Worm (Caenorhabditis elegans) whole organism, young adult: ENCODE results near the gene xbx-1.

ENCODE experiments used
- B0019.2 ChIP-seq: fragments of 200-800 bp; sonication (Bioruptor generic); conservative IDR thresholded peaks from 2 replicates; pipeline ENCODE4 v1.3.6; 2022; ENCODE audit warnings: missing genetic modification reagents, missing genetic modification characterization, missing compliant biosample characterization
- B0336.3 ChIP-seq: fragments of 200-800 bp; sonication (Bioruptor generic); IDR thresholded peaks from 2 replicates; pipeline ENCODE4 v1.3.6; 2022; ENCODE audit warnings: missing genetic modification characterization, missing compliant biosample characterization
- F23B12.7 ChIP-seq: sonication (generic microtip); optimal IDR thresholded peaks from 2 replicates; lab custom pipeline; 2017; ENCODE audit warnings: missing genetic modification characterization, mild to moderate bottlenecking, missing compliant biosample characterization, antibody characterized with exemption, moderate library complexity; ENCODE audit not compliant: insufficient read depth
- F39B2.1 ChIP-seq: fragments of 200-800 bp; sonication (Bioruptor generic); IDR thresholded peaks from 2 replicates; pipeline ENCODE4 v1.3.6; 2022; ENCODE audit warnings: missing genetic modification reagents, missing genetic modification characterization, missing compliant biosample characterization
- F52B5.7 ChIP-seq: sonication (generic microtip); optimal IDR thresholded peaks from 2 replicates; lab custom pipeline; 2016; ENCODE audit warnings: mild to moderate bottlenecking, missing genetic modification characterization, missing compliant biosample characterization
- F55B11.4 ChIP-seq: sonication (generic microtip); optimal IDR thresholded peaks from 2 replicates; lab custom pipeline; 2016; ENCODE audit warnings: missing compliant biosample characterization, missing genetic modification characterization, borderline replicate concordance; ENCODE audit not compliant: insufficient read depth
- F57C9.4 ChIP-seq: sonication (generic microtip); optimal IDR thresholded peaks from 2 replicates; lab custom pipeline; 2017; ENCODE audit warnings: mild to moderate bottlenecking, missing genetic modification characterization, missing compliant biosample characterization
- K11D2.4 ChIP-seq: fragments of 200-800 bp; sonication (Bioruptor generic); IDR thresholded peaks from 2 replicates; pipeline ENCODE4 v1.3.6; 2022; ENCODE audit warnings: missing genetic modification reagents, missing genetic modification characterization, missing compliant biosample characterization
- T07F8.4 ChIP-seq: sonication (generic microtip); optimal IDR thresholded peaks from 2 replicates; lab custom pipeline; 2016; ENCODE audit warnings: mild to moderate bottlenecking, missing genetic modification characterization, moderate library complexity, missing compliant biosample characterization
- Y56A3A.18 ChIP-seq: fragments of 200-800 bp; sonication (Bioruptor generic); IDR thresholded peaks from 2 replicates; pipeline ENCODE4 v1.3.6; 2022; ENCODE audit warnings: missing genetic modification reagents, missing genetic modification characterization, missing compliant biosample characterization
- aptf-2 ChIP-seq: fragments of 200-800 bp; sonication (Bioruptor generic); conservative IDR thresholded peaks from 2 replicates; pipeline ENCODE4 v1.3.6; 2022; ENCODE audit warnings: missing genetic modification reagents, missing genetic modification characterization, missing compliant biosample characterization
- athp-1 ChIP-seq: sonication (generic microtip); optimal IDR thresholded peaks from 2 replicates; lab custom pipeline; 2017; ENCODE audit warnings: mild to moderate bottlenecking, missing genetic modification characterization, missing compliant biosample characterization
- attf-6 ChIP-seq: fragments of 200-800 bp; sonication (Bioruptor generic); IDR thresholded peaks from 2 replicates; pipeline ENCODE4 v1.3.6; 2022; ENCODE audit warnings: missing genetic modification reagents, missing genetic modification characterization, missing compliant biosample characterization
- bed-2 ChIP-seq: fragments of 200-800 bp; sonication (Bioruptor generic); IDR thresholded peaks from 2 replicates; pipeline ENCODE4 v1.3.6; 2022; ENCODE audit warnings: missing genetic modification reagents, missing genetic modification characterization, missing compliant biosample characterization
- die-1 ChIP-seq: sonication (generic microtip); optimal IDR thresholded peaks from 2 replicates; lab custom pipeline; 2016; ENCODE audit warnings: missing genotype, mild to moderate bottlenecking, missing genetic modification characterization, missing compliant biosample characterization
- him-1 ChIP-seq: sonication (generic microtip); optimal IDR thresholded peaks from 2 replicates; lab custom pipeline; 2016; ENCODE audit warnings: missing genotype, missing genetic modification reagents, missing genetic modification characterization, missing compliant biosample characterization
- hmg-1.2 ChIP-seq: fragments of 200-800 bp; sonication (Bioruptor generic); IDR thresholded peaks from 2 replicates; pipeline ENCODE4 v1.3.6; 2022; ENCODE audit warnings: missing genetic modification reagents, missing genetic modification characterization, missing compliant biosample characterization
- hmg-20 ChIP-seq: fragments of 200-800 bp; sonication (Bioruptor generic); IDR thresholded peaks from 2 replicates; pipeline ENCODE4 v1.3.6; 2022; ENCODE audit warnings: missing genetic modification reagents, missing genetic modification characterization, missing compliant biosample characterization
- let-607 ChIP-seq, 2 experiments: fragments of 200-800 bp in 1 of 2; sonication (Bioruptor generic) in 1 of 2; sonication (generic microtip) in 1 of 2; optimal IDR thresholded peaks; 2 replicates each; lab custom pipeline; 2016 to 2018; ENCODE audit warnings: mild to moderate bottlenecking in 2 of 2, missing compliant biosample characterization in 2 of 2, missing genetic modification characterization in 2 of 2, moderate library complexity in 2 of 2, missing genotype in 1 of 2
- lin-35 ChIP-seq, 3 experiments: fragments of 150-350 bp in 2 of 3; sonication (generic microtip) in 1 of 3; optimal IDR thresholded peaks; 2 replicates each; lab custom pipeline; 2014 to 2018; ENCODE audit warnings: missing biosample characterization in 3 of 3, missing genetic modification characterization in 3 of 3, missing genetic modification reagents in 3 of 3
- madf-3 ChIP-seq: fragments of 200-800 bp; sonication (Bioruptor generic); IDR thresholded peaks from 2 replicates; pipeline ENCODE4 v1.3.6; 2022; ENCODE audit warnings: missing genetic modification reagents, missing genetic modification characterization, missing compliant biosample characterization
- mel-28 ChIP-seq: sonication (generic microtip); optimal IDR thresholded peaks from 2 replicates; lab custom pipeline; 2016; ENCODE audit warnings: borderline replicate concordance, mild to moderate bottlenecking, missing genetic modification characterization, missing compliant biosample characterization
- nhr-80 ChIP-seq: sonication (generic microtip); optimal IDR thresholded peaks from 2 replicates; lab custom pipeline; 2016; ENCODE audit warnings: missing genetic modification characterization, missing compliant biosample characterization
- nhr-90 ChIP-seq: sonication (generic microtip); optimal IDR thresholded peaks from 2 replicates; lab custom pipeline; 2016; ENCODE audit warnings: missing genotype, mild to moderate bottlenecking, missing genetic modification characterization, missing compliant biosample characterization
- pha-4 ChIP-seq: fragments of 150-350 bp; sonication (generic microtip); optimal IDR thresholded peaks from 2 replicates; lab custom pipeline; 2014; ENCODE audit warnings: missing biosample characterization, missing genetic modification reagents, missing genetic modification characterization
- repo-1 ChIP-seq: sonication (generic microtip); optimal IDR thresholded peaks from 2 replicates; lab custom pipeline; 2017; ENCODE audit warnings: mild to moderate bottlenecking, missing genetic modification characterization, missing compliant biosample characterization
- snpc-4 ChIP-seq, 5 experiments: fragments of 150-350 bp in 1 of 5; sonication (generic microtip) in 4 of 5; optimal IDR thresholded peaks; 2 replicates each; lab custom pipeline; 2014 to 2018; ENCODE audit warnings: missing genetic modification characterization in 5 of 5, missing biosample characterization in 3 of 5, antibody characterized with exemption in 2 of 5, mild to moderate bottlenecking in 2 of 5, missing compliant biosample characterization in 2 of 5, missing genotype in 2 of 5, moderate library complexity in 2 of 5, missing genetic modification reagents in 1 of 5
- somi-1 ChIP-seq: fragments of 200-800 bp; sonication (Bioruptor generic); optimal IDR thresholded peaks from 2 replicates; lab custom pipeline; 2018; ENCODE audit warnings: mild to moderate bottlenecking, missing genetic modification characterization, missing compliant biosample characterization
- tbp1 ChIP-seq: fragments of 200-800 bp; sonication (Bioruptor generic); optimal IDR thresholded peaks from 2 replicates; lab custom pipeline; 2018; ENCODE audit warnings: mild to moderate bottlenecking, missing genetic modification characterization, missing compliant biosample characterization
- tbx-9 ChIP-seq: sonication (generic microtip); optimal IDR thresholded peaks from 2 replicates; lab custom pipeline; 2016; ENCODE audit warnings: borderline replicate concordance, missing genetic modification characterization, inconsistent platforms, missing compliant biosample characterization
- unc-62 ChIP-seq: fragments of 150-350 bp; optimal IDR thresholded peaks from 2 replicates; lab custom pipeline; 2014; ENCODE audit warnings: missing biosample characterization, missing genetic modification reagents, missing genetic modification characterization
- xnd-1 ChIP-seq: sonication (generic microtip); optimal IDR thresholded peaks from 2 replicates; lab custom pipeline; 2016; ENCODE audit warnings: missing genotype, missing genetic modification reagents, missing genetic modification characterization, missing compliant biosample characterization
- ztf-26 ChIP-seq: sonication (generic microtip); optimal IDR thresholded peaks from 2 replicates; lab custom pipeline; 2017; ENCODE audit warnings: missing genetic modification characterization, missing compliant biosample characterization
- ztf-6 ChIP-seq: fragments of 200-800 bp; sonication (Bioruptor generic); IDR thresholded peaks from 2 replicates; pipeline ENCODE4 v1.3.6; 2022; ENCODE audit warnings: missing genetic modification reagents, missing genetic modification characterization, missing compliant biosample characterization

The xbx-1 gene

ce11 chrV:15016795-15017429 is 36.9 kb downstream of the xbx-1 start:
- TF ChIP-seq snpc-4 (GFP tag; optimal IDR thresholded peaks at IDR 0.05; lab: Kevin White, UChicago) (no peak), snpc-4 (tag; optimal IDR thresholded peaks at IDR 0.05; lab: Kevin White, UChicago) (no peak), hmg-20 (no peak), K11D2.4 (GFP tag; lab: Robert Waterston, UW) (no peak), repo-1 (no peak), ztf-26 (tag; lab: Kevin White, UChicago) (no peak), F39B2.1 (GFP tag; lab: Robert Waterston, UW) (no peak), hmg-1.2 (GFP tag; lab: Robert Waterston, UW) (no peak), aptf-2 (GFP tag; lab: Robert Waterston, UW) (no peak), madf-3 (GFP tag; lab: Robert Waterston, UW) (no peak), athp-1 (tag; lab: Kevin White, UChicago) (no peak), nhr-80 (no peak), Y56A3A.18 (no peak), B0336.3 (GFP tag; lab: Robert Waterston, UW) (no peak), bed-2 (GFP tag; lab: Robert Waterston, UW) (no peak), let-607 (tag; optimal IDR thresholded peaks at IDR 0.05; lab: Kevin White, UChicago) (no peak), tbp1 (GFP tag; lab: Kevin White, UChicago) (no peak)

- TF ChIP-seq nhr-90 (tag; lab: Kevin White, UChicago) (no peak), F57C9.4 (no peak), tbx-9 (tag; lab: Kevin White, UChicago) (no peak), Y56A3A.18 (no peak), xnd-1 (tag; lab: Kevin White, UChicago) (no peak), athp-1 (tag; lab: Kevin White, UChicago) (no peak), lin-35 (GFP tag; optimal IDR thresholded peaks at IDR 0.05; lab: Kevin White, UChicago) (no peak)
- TF ChIP-seq, all 124 proteins: peak for 0
These were observed 40.2 kb downstream of the xbx-1 start, which contains the start of gene F14H8.2 for ce11 chrV:15020229-15020628. TSS of gene F14H8.2 (minus strand) at chrV:15020329.

- TF ChIP-seq F23B12.7 (tag; lab: Kevin White, UChicago), result no peak
- no peak for TF ChIP-seq F39B2.1 (GFP tag; lab: Robert Waterston, UW)
- TF ChIP-seq unc-62 (GFP tag; lab: Kevin White, UChicago), result no peak
- no peak for TF ChIP-seq ztf-6
- no peak for TF ChIP-seq hmg-1.2 (GFP tag; lab: Robert Waterston, UW)
- TF ChIP-seq F55B11.4 (tag; lab: Kevin White, UChicago), result no peak
- no peak for TF ChIP-seq die-1 (tag; lab: Kevin White, UChicago)
- no peak for TF ChIP-seq pha-4
- no peak for TF ChIP-seq somi-1 (GFP tag; lab: Kevin White, UChicago)
- TF ChIP-seq Y56A3A.18, result no peak
- TF ChIP-seq madf-3 (GFP tag; lab: Robert Waterston, UW), result no peak
- TF ChIP-seq mel-28, result no peak
- TF ChIP-seq B0019.2 (GFP tag; lab: Robert Waterston, UW), result no peak
- no peak for TF ChIP-seq him-1 (tag; lab: Kevin White, UChicago)
- no peak for TF ChIP-seq T07F8.4 (tag; lab: Kevin White, UChicago)
- TF ChIP-seq B0336.3 (GFP tag; lab: Robert Waterston, UW), result no peak
- no peak for TF ChIP-seq F52B5.7 (tag; lab: Kevin White, UChicago)
- no peak for TF ChIP-seq attf-6 (GFP tag; lab: Robert Waterston, UW)
- TF ChIP-seq, all 124 proteins: peak for 0
These were observed 40.7 kb downstream of the xbx-1 start, which contains the start of gene F14H8.5 for ce11 chrV:15020732-15021131. TSS of gene F14H8.5 (plus strand) at chrV:15021032.
